Worm (Caenorhabditis elegans): ENCODE measurements around the gene lips-8.

Gene lips-8

DNA sequence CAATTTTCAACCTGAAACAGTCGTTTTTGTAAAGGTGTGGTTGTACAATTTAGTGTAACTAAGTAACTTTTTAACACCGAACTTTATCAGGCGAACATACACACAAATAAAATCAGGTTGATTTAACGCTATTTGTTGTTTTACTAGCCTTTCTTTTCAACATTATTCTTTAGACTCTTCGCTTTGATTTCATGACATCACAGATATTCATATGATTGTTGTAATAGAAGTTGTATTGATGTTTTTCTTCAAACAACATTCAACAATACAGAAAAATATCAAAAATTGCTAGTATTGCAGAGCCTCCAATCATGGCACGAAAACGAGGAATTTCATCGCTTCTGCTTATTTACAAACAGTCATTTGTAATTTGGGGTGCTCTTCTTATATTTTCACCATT is 3.5 kb upstream of the lips-8 start, which contains the start of gene nac-1:
Gene nac-1, plus strand, starts transcription at position 301 of the 400 bp plus-strand sequence.
- TF ChIP-seq hlh-30 (tag; optimal IDR thresholded peaks at IDR 0.05; ENCODE audit: insufficient read depth) (no peak), nhr-76 (tag; optimal IDR thresholded peaks at IDR 0.05) (no peak)

DNA sequence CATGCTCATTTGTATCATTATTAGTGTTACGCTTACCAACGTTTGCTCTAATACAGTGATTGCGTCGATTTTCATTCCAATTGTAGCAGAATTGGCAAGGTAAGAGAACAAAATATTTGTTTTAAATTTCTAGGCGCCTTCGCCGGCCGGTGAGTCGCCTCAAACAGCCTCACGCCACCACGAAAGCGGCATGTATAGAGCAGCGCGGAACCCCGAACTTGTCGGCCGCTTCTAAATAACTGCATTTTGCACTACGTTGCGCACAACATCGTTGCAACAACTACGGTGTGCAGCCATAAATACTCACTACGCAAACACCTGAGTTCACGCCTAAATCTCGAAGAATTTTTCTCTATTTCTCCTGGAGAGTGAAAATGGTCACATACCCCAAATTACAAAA is 1.1 kb upstream of the lips-8 start:
- TF ChIP-seq Y75B8A.6 (GFP tag; IDR thresholded peaks at IDR 0.05) (no peak), mdt-29 (GFP tag; IDR thresholded peaks at IDR 0.05) (no peak), snpc-1.2 (GFP tag; IDR thresholded peaks at IDR 0.05) (0 out of 2 replicates have a peak, but pooled peaks have one; percentile 31), skn-1 (tag; optimal IDR thresholded peaks at IDR 0.05) (no peak), lin-29 (GFP tag; IDR thresholded peaks at IDR 0.05) (no peak), jun-1 (tag; optimal IDR thresholded peaks at IDR 0.05) (no peak), aha-1 (tag) (peak; percentile 59), nhr-48 (tag; optimal IDR thresholded peaks at IDR 0.05) (no peak), tag-97 (GFP tag; IDR thresholded peaks at IDR 0.05) (no peak), mdl-1 (tag; optimal IDR thresholded peaks at IDR 0.05) (no peak)

DNA sequence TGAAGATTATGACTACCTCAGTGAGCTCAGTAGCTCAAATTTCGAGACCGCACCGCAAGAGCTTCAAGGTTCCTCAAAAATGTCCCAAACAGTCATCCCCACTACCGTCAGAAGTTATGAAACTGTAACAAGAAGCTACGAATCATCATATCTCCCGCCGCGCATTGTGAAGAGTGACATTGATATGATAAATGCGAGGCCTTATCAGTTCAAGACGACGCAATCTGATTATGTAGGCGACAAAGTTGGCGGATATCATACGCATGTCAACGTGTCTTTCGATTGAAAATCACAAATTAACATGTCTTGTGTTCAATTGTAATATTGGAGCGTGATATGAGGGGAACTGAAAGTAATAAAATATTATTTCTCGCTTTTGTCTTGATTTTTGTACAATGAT is 2.2 kb downstream of the lips-8 start:
- TF ChIP-seq F49E8.2 (tag; optimal IDR thresholded peaks at IDR 0.05; ENCODE audit: borderline replicate concordance) (no peak), zfp-3 (GFP tag; conservative IDR thresholded peaks at IDR 0.05) (no peak), R02D3.7 (tag; optimal IDR thresholded peaks at IDR 0.05) (no peak), mxl-3 (GFP tag; optimal IDR thresholded peaks at IDR 0.05) (peak; percentile 40)

DNA sequence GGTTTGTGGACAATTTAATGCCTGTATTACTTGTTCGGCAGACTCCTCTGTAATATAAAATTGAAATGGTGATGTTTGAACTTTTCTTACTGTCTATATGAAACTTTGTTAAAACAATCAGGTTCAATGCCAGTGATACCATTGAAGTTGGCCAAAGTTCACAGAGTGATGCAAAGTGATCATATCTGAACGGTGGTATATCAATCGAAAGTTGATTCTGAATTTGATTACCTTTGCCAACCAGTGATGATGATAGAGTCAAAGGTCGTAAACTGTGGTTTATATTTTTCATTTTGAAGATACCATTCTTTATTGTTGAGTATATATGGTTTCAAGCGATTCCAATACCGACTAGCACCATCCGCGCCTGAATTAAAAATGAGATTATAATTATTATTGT is 5.1 kb downstream of the lips-8 start:
- TF ChIP-seq unc-130 (GFP tag; optimal IDR thresholded peaks at IDR 0.05) (no peak), nhr-48 (tag; optimal IDR thresholded peaks at IDR 0.05) (no peak), unc-62 (GFP tag; optimal IDR thresholded peaks at IDR 0.05 in 1 of 2) (peak in 1 of 2 experiments; percentile 56), unc-62 (tag; optimal IDR thresholded peaks at IDR 0.05) (no peak), sdz-12 (GFP tag; optimal IDR thresholded peaks at IDR 0.05) (no peak), Y75B8A.6 (GFP tag; IDR thresholded peaks at IDR 0.05) (no peak), pha-4 (GFP tag; IDR thresholded peaks at IDR 0.05) (no peak), pha-4 (tag; optimal IDR thresholded peaks at IDR 0.05) (no peak)

DNA sequence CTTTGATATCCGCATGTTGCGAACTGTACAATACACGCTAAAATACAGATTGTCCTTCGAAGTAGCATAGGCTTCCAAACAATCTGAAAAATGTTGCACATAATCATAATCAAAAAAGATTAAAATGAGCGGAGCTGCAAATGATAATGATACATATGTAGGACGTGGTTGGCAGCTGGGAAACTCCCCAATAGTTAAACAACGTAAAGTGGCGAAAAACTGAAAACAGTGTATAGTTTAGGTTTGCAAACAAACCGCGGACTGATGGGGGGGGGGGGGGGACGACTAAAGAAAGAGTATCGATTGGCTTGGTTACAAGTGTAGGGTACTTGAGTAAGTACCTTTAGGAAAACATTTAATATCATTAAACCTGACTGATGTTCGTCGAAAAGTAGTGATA is 6.9 kb downstream of the lips-8 start, which contains the start of gene hex-5:
Gene hex-5, minus strand, starts transcription at position 101 of the 400 bp plus-strand sequence.
- TF ChIP-seq T20F7.1 (GFP tag; optimal IDR thresholded peaks at IDR 0.05) (no peak), aha-1 (tag) (peak; percentile 23), unc-62 (GFP tag; optimal IDR thresholded peaks at IDR 0.05 in 1 of 2) (peak in 1 of 2 experiments; percentile 40), unc-62 (tag; optimal IDR thresholded peaks at IDR 0.05) (no peak)

DNA sequence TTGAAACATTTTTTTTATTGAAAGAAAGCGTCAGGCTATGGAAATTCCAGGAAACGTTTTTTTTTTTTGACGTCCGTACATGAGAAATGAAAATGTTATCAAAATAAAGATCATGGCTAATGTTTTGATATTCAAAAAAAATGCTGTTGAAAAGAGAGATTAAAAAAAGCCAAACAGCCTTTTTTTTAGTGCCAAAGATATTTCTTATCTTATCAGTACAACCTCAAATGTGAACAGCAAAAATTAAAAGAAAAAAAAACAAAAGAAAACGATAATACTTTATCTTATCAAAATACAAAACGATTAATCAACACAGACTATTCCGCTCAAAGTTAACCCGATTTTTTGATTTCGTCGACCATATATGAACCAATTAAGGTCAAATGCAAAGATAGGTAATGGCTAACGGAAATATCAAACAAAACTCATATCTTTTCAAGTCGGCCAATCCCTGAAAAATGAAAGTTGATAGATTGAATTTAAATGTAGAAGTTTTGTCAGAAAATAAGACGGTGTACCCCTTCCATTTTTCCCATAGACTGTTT is 9.0 kb downstream of the lips-8 start:
- TF ChIP-seq zip-11 (GFP tag; IDR thresholded peaks at IDR 0.05): no peak
- peak in 1 of 2 experiments; percentile 54 for TF ChIP-seq unc-62 (GFP tag; optimal IDR thresholded peaks at IDR 0.05 in 1 of 2)
- no peak for TF ChIP-seq unc-62 (tag; optimal IDR thresholded peaks at IDR 0.05)
- TF ChIP-seq nhr-28 (tag; optimal IDR thresholded peaks at IDR 0.05): peak; percentile 26
- TF ChIP-seq vab-7 (GFP tag; IDR thresholded peaks at IDR 0.05): no peak
- no peak for TF ChIP-seq mes-2 (tag; optimal IDR thresholded peaks at IDR 0.05; ENCODE audit: poor library complexity, severe bottlenecking)
- no peak for TF ChIP-seq lim-7 (GFP tag; IDR thresholded peaks at IDR 0.05)

DNA sequence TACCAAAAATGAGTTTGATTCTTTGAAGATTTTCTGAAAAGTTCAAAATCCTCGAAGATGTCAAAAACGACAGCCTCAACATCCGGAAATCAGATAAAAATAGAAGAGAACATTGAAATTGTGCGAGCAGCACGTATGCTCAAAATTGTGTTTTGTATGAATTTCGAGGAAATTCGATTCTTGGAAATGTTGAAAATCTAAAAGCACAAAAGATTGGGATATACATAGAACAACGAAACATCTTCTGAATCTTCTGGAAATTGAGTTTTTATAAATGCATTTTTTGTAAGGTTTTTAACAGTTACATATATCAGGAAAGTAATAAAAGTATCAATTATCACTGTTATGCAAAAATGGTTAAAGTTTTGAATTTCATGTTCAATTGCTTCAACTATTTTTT is 12.4 kb downstream of the lips-8 start:
- TF ChIP-seq fkh-10 (GFP tag; optimal IDR thresholded peaks at IDR 0.05) (peak; percentile 33), lin-15B (tag; optimal IDR thresholded peaks at IDR 0.05) (no peak), unc-62 (GFP tag; optimal IDR thresholded peaks at IDR 0.05 in 1 of 2) (peak in 1 of 2 experiments; percentile 67), unc-62 (tag; optimal IDR thresholded peaks at IDR 0.05) (no peak)

Data from whole organism, L4 larva.